Worm (Caenorhabditis elegans): ENCODE data around the gene Y13C8A.1.
A peak's percentile ranks its signal among the peaks of the same experiment; 100 is the strongest.
"Not testable (repeated sequence)": the region's sequence is repeated elsewhere in the genome, so short reads cannot be mapped to it uniquely, and the experiment has no call there.

Y13C8A.1 gene

ce11 chrX:16901906-16902383 lies 18.4 kb downstream of the Y13C8A.1 start (continued):
- peak; percentile 67 for TF ChIP-seq rcor-1 (GFP tag; IDR thresholded peaks at IDR 0.05)
- peak; percentile 51; the same call in 1 of the 2 replicates for TF ChIP-seq let-526 (GFP tag; IDR thresholded peaks at IDR 0.05)
- TF ChIP-seq hmg-20 (GFP tag; IDR thresholded peaks at IDR 0.05): 0 out of 2 replicates have a peak, but pooled peaks have one; percentile 11
- TF ChIP-seq K11D2.4 (GFP tag; IDR thresholded peaks at IDR 0.05): peak; percentile 58; the same call in 1 of the 2 replicates
- TF ChIP-seq cebp-1 (GFP tag; IDR thresholded peaks at IDR 0.05): not testable (repeated sequence)
- peak; percentile 73 for TF ChIP-seq cebp-1 (tag; optimal IDR thresholded peaks at IDR 0.05)
- TF ChIP-seq nhr-120 (GFP tag; IDR thresholded peaks at IDR 0.05): 0 out of 2 replicates have a peak, but pooled peaks have one; percentile 5
- TF ChIP-seq mcd-1 (GFP tag; IDR thresholded peaks at IDR 0.05): peak; percentile 49

- TF ChIP-seq somi-1 (GFP tag; optimal IDR thresholded peaks at IDR 0.05) (no peak), repo-1 (tag; optimal IDR thresholded peaks at IDR 0.05) (no peak), ama-1 (optimal IDR thresholded peaks at IDR 0.05) (no peak), ama-1 (GFP tag; optimal IDR thresholded peaks at IDR 0.05) (no peak), snpc-4 (GFP tag; optimal IDR thresholded peaks at IDR 0.05) (no peak), snpc-4 (tag; optimal IDR thresholded peaks at IDR 0.05) (no peak), mel-28 (tag; optimal IDR thresholded peaks at IDR 0.05; ENCODE audit: borderline replicate concordance) (no peak), pbrm-1 (GFP tag; IDR thresholded peaks at IDR 0.05) (no peak), nhr-80 (tag; optimal IDR thresholded peaks at IDR 0.05) (no peak), nhr-27 (tag; optimal IDR thresholded peaks at IDR 0.05) (no peak)
Measured at ce11 chrX:16902657-16903056, 19.1 kb downstream of the Y13C8A.1 start.

DNA sequence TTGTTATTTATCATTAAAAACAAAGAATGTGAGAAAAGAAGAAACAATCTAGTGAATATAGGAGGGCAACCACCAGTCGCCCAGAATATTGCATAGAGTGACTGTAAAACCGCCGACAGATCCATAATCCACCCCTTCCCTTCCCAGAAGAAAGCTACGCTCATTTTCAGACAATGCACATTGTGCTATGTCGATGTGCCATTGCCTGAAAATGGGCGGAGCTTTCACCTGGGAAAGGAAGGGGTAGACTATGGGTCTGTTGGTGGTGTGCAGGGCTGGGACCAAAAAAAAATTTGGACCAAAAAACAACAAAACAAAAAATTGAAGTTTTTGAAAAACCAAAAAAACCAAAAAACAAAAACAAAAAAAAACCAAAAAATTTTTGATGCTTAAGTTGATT lies 20.1 kb downstream of the Y13C8A.1 start, which contains the start of gene F39F10.4:
Gene F39F10.4, minus strand, starts transcription at position 101 of the 400 bp plus-strand sequence.
- TF ChIP-seq snpc-3.4 (tag; optimal IDR thresholded peaks at IDR 0.05) (no peak), hmg-20 (GFP tag; IDR thresholded peaks at IDR 0.05) (no peak), F33H1.4 (GFP tag; IDR thresholded peaks at IDR 0.05) (no peak), rec-8 (tag; optimal IDR thresholded peaks at IDR 0.05) (no peak), Y53G8AR.9 (GFP tag; conservative IDR thresholded peaks at IDR 0.05) (no peak), unc-62 (GFP tag; optimal IDR thresholded peaks at IDR 0.05) (no peak), ama-1 (optimal IDR thresholded peaks at IDR 0.05) (no peak), ama-1 (GFP tag; optimal IDR thresholded peaks at IDR 0.05) (no peak), madf-3 (GFP tag; IDR thresholded peaks at IDR 0.05) (no peak), D2030.7 (GFP tag; IDR thresholded peaks at IDR 0.05) (no peak), sea-2 (GFP tag; IDR thresholded peaks at IDR 0.05) (no peak), F49E8.2 (tag; optimal IDR thresholded peaks at IDR 0.05; ENCODE audit: insufficient read depth) (no peak), attf-3 (GFP tag; conservative IDR thresholded peaks at IDR 0.05) (no peak)

DNA sequence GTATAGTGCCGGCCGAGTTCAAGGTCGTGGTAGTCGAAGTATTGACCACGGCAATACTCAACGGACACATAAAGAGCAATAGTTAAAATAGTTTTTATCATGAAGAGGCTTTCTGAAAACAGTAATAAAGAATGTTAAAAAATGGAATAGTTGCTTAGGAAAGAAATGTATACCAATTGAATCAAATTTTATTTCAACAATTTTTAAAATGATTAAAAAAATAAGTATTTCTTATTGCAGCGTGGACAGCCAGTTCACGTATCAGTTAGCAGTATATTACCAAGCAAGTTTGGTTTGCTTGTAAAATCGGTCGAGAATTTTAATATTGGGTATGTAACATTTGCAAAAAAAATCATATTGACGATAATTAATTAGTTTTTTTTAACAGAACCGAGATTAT lies 30.1 kb downstream of the Y13C8A.1 start, which contains the start of gene F39F10.5:
Gene F39F10.5, minus strand, starts transcription at position 101 of the 400 bp plus-strand sequence.
- not testable (repeated sequence) for TF ChIP-seq F10E7.11 (tag; optimal IDR thresholded peaks at IDR 0.05); ekl-4 (GFP tag; IDR thresholded peaks at IDR 0.05); tbp1 (GFP tag; optimal IDR thresholded peaks at IDR 0.05)

DNA sequence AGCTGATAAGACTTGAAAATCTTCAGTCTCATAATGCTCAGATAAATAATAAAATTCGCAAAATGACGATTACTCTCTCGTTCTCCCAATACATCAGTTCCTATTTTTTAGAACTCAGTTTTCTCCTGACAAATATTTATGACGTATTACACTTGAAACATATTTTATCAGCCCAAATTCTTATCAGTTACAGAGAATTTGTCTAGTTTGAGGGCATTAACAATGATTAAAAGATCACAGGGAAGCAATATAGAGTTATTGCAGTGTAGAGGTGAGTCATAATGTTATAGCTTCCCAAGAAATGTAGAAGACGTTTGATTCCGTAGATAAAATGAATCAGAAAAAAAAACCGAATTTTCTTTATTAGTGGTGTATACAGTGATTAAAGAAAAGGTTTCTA lies 35.9 kb downstream of the Y13C8A.1 start:
- no peak for TF ChIP-seq ceh-91 (GFP tag; IDR thresholded peaks at IDR 0.05)
- peak; percentile 50 for TF ChIP-seq nhr-80 (tag; optimal IDR thresholded peaks at IDR 0.05)
- TF ChIP-seq egl-44 (GFP tag; IDR thresholded peaks at IDR 0.05): no peak
- TF ChIP-seq attf-6 (GFP tag; IDR thresholded peaks at IDR 0.05): no peak
- no peak for TF ChIP-seq ztf-3 (GFP tag; optimal IDR thresholded peaks at IDR 0.05)
- no peak for TF ChIP-seq nfyb-1 (GFP tag; IDR thresholded peaks at IDR 0.05)
